Worm (Caenorhabditis elegans) whole organism, early embryonic: ENCODE measurements around the gene T23F11.2.

Source experiments
- B0310.2 ChIP-seq: sonication (generic microtip); optimal IDR thresholded peaks from 2 replicates; lab custom pipeline; 2016; ENCODE audit warnings: mild to moderate bottlenecking, missing genetic modification characterization, missing compliant biosample characterization
- F13C5.2 ChIP-seq: sonication (generic microtip); optimal IDR thresholded peaks from 2 replicates; lab custom pipeline; 2017; ENCODE audit warnings: mild to moderate bottlenecking, missing genetic modification characterization, inconsistent platforms, missing compliant biosample characterization
- aly-1 ChIP-seq: sonication (generic microtip); optimal IDR thresholded peaks from 2 replicates; lab custom pipeline; 2016; ENCODE audit warnings: missing genetic modification characterization, missing compliant biosample characterization
- ama-1 ChIP-seq: fragments of 150-350 bp; optimal IDR thresholded peaks from 2 replicates; lab custom pipeline; 2014
- ceh-13 ChIP-seq: fragments of 200-800 bp; sonication (Bioruptor generic); optimal IDR thresholded peaks from 2 replicates; lab custom pipeline; 2018; ENCODE audit warnings: mild to moderate bottlenecking, missing genetic modification characterization, missing compliant biosample characterization
- flt-1 ChIP-seq: fragments of 200-800 bp; sonication (Bioruptor generic); IDR thresholded peaks from 2 replicates; pipeline ENCODE4 v1.3.6; 2022; ENCODE audit warnings: missing genetic modification characterization, missing compliant biosample characterization
- hmbx-1 ChIP-seq: sonication (generic microtip); optimal IDR thresholded peaks from 2 replicates; lab custom pipeline; 2016; ENCODE audit warnings: mild to moderate bottlenecking, missing genetic modification characterization, missing compliant biosample characterization
- hnd-1 ChIP-seq: sonication (generic microtip); optimal IDR thresholded peaks from 2 replicates; lab custom pipeline; 2016; ENCODE audit warnings: missing genetic modification characterization, missing compliant biosample characterization
- pes-1 ChIP-seq: fragments of 200-800 bp; sonication (Bioruptor generic); IDR thresholded peaks from 2 replicates; pipeline ENCODE4 v1.3.6; 2022; ENCODE audit warnings: missing genetic modification reagents, missing genetic modification characterization, missing compliant biosample characterization
- scrt-1 ChIP-seq: fragments of 200-800 bp; sonication (Bioruptor generic); IDR thresholded peaks from 2 replicates; pipeline ENCODE4 v1.3.6; 2022; ENCODE audit warnings: missing genetic modification characterization, missing compliant biosample characterization
- sea-1 ChIP-seq: fragments of 200-800 bp; sonication (Bioruptor generic); conservative IDR thresholded peaks from 2 replicates; pipeline ENCODE4 v1.3.6; 2022; ENCODE audit warnings: missing genetic modification characterization, missing compliant biosample characterization
- tbx-11 ChIP-seq: fragments of 200-800 bp; sonication (Bioruptor generic); IDR thresholded peaks from 2 replicates; pipeline ENCODE4 v1.3.6; 2022; ENCODE audit warnings: missing genetic modification characterization, missing compliant biosample characterization
- tra-4 ChIP-seq: sonication (generic microtip); optimal IDR thresholded peaks from 2 replicates; lab custom pipeline; 2017; ENCODE audit warnings: missing genetic modification characterization, missing compliant biosample characterization

ce11 chrIII:4626148-4626922 lies 29.0 kb downstream of the T23F11.2 start:
- no peak for TF ChIP-seq ama-1 (lab: Kevin White, UChicago)
- TF ChIP-seq pes-1 (GFP tag; lab: Robert Waterston, UW), result no peak
- TF ChIP-seq ceh-13, result no peak
- no peak for TF ChIP-seq tra-4 (tag; lab: Kevin White, UChicago)
- TF ChIP-seq sea-1 (GFP tag; lab: Robert Waterston, UW), result no peak
- no peak for TF ChIP-seq B0310.2
- no peak for TF ChIP-seq hnd-1 (tag; lab: Kevin White, UChicago)
- no peak for TF ChIP-seq F13C5.2
- TF ChIP-seq tbx-11, result no peak
- no peak for TF ChIP-seq flt-1 (GFP tag; lab: Robert Waterston, UW)
- no peak for TF ChIP-seq aly-1 (tag; lab: Kevin White, UChicago)
- TF ChIP-seq scrt-1 (GFP tag; lab: Robert Waterston, UW), result no peak
- TF ChIP-seq hmbx-1, result no peak
